Worm (Caenorhabditis elegans) whole organism, mixed stage, embryonic: ENCODE results near the gene F21C10.18.

ENCODE experiments used
- bed-3 ChIP-seq: fragments of 200-800 bp; sonication (Bioruptor generic); optimal IDR thresholded peaks from 3 replicates; lab custom pipeline; 2018; ENCODE audit warnings: mild to moderate bottlenecking, missing genetic modification characterization, moderate library complexity, missing compliant biosample characterization
- blmp-1 ChIP-seq: fragments of 150-350 bp; optimal IDR thresholded peaks from 2 replicates; lab custom pipeline; 2014; ENCODE audit warnings: missing biosample characterization, missing genetic modification characterization
- ceh-83 ChIP-seq: fragments of 200-800 bp; sonication (Bioruptor generic); optimal IDR thresholded peaks from 2 replicates; lab custom pipeline; 2018; ENCODE audit warnings: mild to moderate bottlenecking, missing genetic modification characterization, missing compliant biosample characterization
- ces-1 ChIP-seq: fragments of 150-350 bp; optimal IDR thresholded peaks from 2 replicates; lab custom pipeline; 2014; ENCODE audit warnings: missing biosample characterization, missing genetic modification reagents, missing genetic modification characterization
- drap-1 ChIP-seq: fragments of 200-800 bp; sonication (Bioruptor generic); optimal IDR thresholded peaks from 3 replicates; lab custom pipeline; 2018; ENCODE audit warnings: mild to moderate bottlenecking, missing genetic modification characterization, missing compliant biosample characterization
- elt-1 ChIP-seq: sonication (generic microtip); optimal IDR thresholded peaks from 2 replicates; lab custom pipeline; 2017; ENCODE audit warnings: missing genetic modification characterization, mild to moderate bottlenecking, missing compliant biosample characterization, antibody characterized with exemption, moderate library complexity, borderline replicate concordance; ENCODE audit not compliant: insufficient read depth
- elt-3 ChIP-seq: fragments of 150-350 bp; optimal IDR thresholded peaks from 2 replicates; lab custom pipeline; 2014; ENCODE audit warnings: missing biosample characterization, missing genetic modification characterization
- ham-2 ChIP-seq: fragments of 200-800 bp; sonication (Bioruptor generic); optimal IDR thresholded peaks from 2 replicates; lab custom pipeline; 2018; ENCODE audit warnings: mild to moderate bottlenecking, missing genetic modification characterization, missing compliant biosample characterization
- hlh-1 ChIP-seq: fragments of 150-350 bp; optimal IDR thresholded peaks from 2 replicates; lab custom pipeline; 2014; ENCODE audit warnings: missing biosample characterization, missing genetic modification reagents, missing genetic modification characterization
- lin-13 ChIP-seq: fragments of 150-350 bp; optimal IDR thresholded peaks from 2 replicates; lab custom pipeline; 2014; ENCODE audit warnings: missing biosample characterization, missing genetic modification characterization
- lin-32 ChIP-seq: fragments of 200-800 bp; sonication (Bioruptor generic); optimal IDR thresholded peaks from 2 replicates; lab custom pipeline; 2018; ENCODE audit warnings: mild to moderate bottlenecking, missing genetic modification characterization, missing compliant biosample characterization
- lsy-2 ChIP-seq: fragments of 150-350 bp; optimal IDR thresholded peaks from 2 replicates; lab custom pipeline; 2014; ENCODE audit warnings: missing biosample characterization, missing genetic modification characterization
- mab-5 ChIP-seq: fragments of 150-350 bp; optimal IDR thresholded peaks from 2 replicates; lab custom pipeline; 2014; ENCODE audit warnings: missing biosample characterization, missing genetic modification characterization
- mls-2 ChIP-seq: sonication (generic microtip); optimal IDR thresholded peaks from 2 replicates; lab custom pipeline; 2016; ENCODE audit warnings: mild to moderate bottlenecking, missing genetic modification characterization, moderate library complexity, missing compliant biosample characterization
- nhr-2 ChIP-seq: fragments of 150-350 bp; optimal IDR thresholded peaks from 2 replicates; lab custom pipeline; 2014; ENCODE audit warnings: missing biosample characterization, missing genetic modification characterization
- nhr-28 ChIP-seq: fragments of 150-350 bp; optimal IDR thresholded peaks from 2 replicates; lab custom pipeline; 2014; ENCODE audit warnings: missing biosample characterization, missing genetic modification characterization
- sem-2 ChIP-seq: fragments of 200-800 bp; sonication (Bioruptor generic); optimal IDR thresholded peaks from 2 replicates; lab custom pipeline; 2018; ENCODE audit warnings: mild to moderate bottlenecking, missing genetic modification characterization, missing compliant biosample characterization
- snpc-4 ChIP-seq: fragments of 150-350 bp; optimal IDR thresholded peaks from 2 replicates; lab custom pipeline; 2014; ENCODE audit warnings: missing biosample characterization, missing genetic modification characterization
- unc-120 ChIP-seq: sonication (generic microtip); optimal IDR thresholded peaks from 2 replicates; lab custom pipeline; 2017; ENCODE audit warnings: missing genetic modification characterization, missing compliant biosample characterization; ENCODE audit not compliant: poor library complexity, severe bottlenecking
- unc-39 ChIP-seq: fragments of 150-350 bp; optimal IDR thresholded peaks from 2 replicates; lab custom pipeline; 2014; ENCODE audit warnings: missing biosample characterization, missing genetic modification characterization
- unc-62 ChIP-seq: fragments of 150-350 bp; optimal IDR thresholded peaks from 2 replicates; lab custom pipeline; 2014; ENCODE audit warnings: missing biosample characterization, missing genetic modification reagents, missing genetic modification characterization
- zip-8 ChIP-seq: fragments of 150-350 bp; optimal IDR thresholded peaks from 2 replicates; lab custom pipeline; 2014; ENCODE audit warnings: missing biosample characterization, missing genetic modification characterization
- ztf-11 ChIP-seq: fragments of 150-350 bp; optimal IDR thresholded peaks from 2 replicates; lab custom pipeline; 2014; ENCODE audit warnings: missing biosample characterization, missing genetic modification characterization

The F21C10.18 gene

ce11 chrV:9154772-9155171 lies 46.5 kb downstream of the F21C10.18 start, which contains the start of gene B0222.5:
Gene B0222.5, minus strand, starts transcription at chrV:9154872.
- TF ChIP-seq lsy-2 (no peak), drap-1 (GFP tag; lab: Kevin White, UChicago) (no peak), ham-2 (GFP tag; lab: Kevin White, UChicago) (no peak), nhr-28 (tag; lab: Kevin White, UChicago) (no peak), zip-8 (tag; lab: Kevin White, UChicago) (no peak), bed-3 (GFP tag; lab: Kevin White, UChicago) (no peak), lin-32 (GFP tag; lab: Kevin White, UChicago) (no peak), nhr-2 (tag; lab: Kevin White, UChicago) (no peak), elt-1 (tag; lab: Kevin White, UChicago) (no peak), unc-120 (tag; lab: Kevin White, UChicago) (no peak)

ce11 chrV:9155616-9156015 lies 47.3 kb downstream of the F21C10.18 start:
- no peak for TF ChIP-seq lin-32 (GFP tag; lab: Kevin White, UChicago)

DNA sequence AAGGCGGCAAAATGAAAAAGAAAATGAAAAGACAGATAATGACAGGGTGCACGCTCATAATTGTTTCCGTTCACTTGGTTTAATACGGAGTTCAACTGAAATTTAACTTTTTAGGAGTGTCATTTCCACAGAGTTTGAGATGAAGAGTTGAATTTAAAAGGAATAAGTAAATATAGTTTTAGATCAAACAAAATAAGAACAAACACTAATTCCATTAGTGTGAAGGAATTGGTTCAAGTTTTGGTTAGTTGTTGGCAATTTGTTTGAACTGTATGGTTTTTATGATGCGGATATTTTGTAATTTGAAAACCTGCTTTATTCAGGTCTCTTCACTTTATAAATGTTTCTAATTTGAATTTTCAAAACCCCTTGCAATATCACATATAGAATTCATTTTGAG lies 48.4 kb downstream of the F21C10.18 start, which contains the start of gene B0222.15:
B0222.15 (minus strand) TSS at position 101 of the 400 bp plus-strand sequence.
- TF ChIP-seq lin-13 (tag; lab: Kevin White, UChicago) (no peak), lin-32 (GFP tag; lab: Kevin White, UChicago) (no peak), blmp-1 (tag; lab: Kevin White, UChicago) (no peak), ham-2 (GFP tag; lab: Kevin White, UChicago) (no peak), mab-5 (tag; lab: Kevin White, UChicago) (no peak), unc-62 (no peak), mls-2 (tag; lab: Kevin White, UChicago) (no peak), ztf-11 (tag; lab: Kevin White, UChicago) (no peak), drap-1 (GFP tag; lab: Kevin White, UChicago) (no peak), elt-1 (tag; lab: Kevin White, UChicago) (no peak), sem-2 (GFP tag; lab: Kevin White, UChicago) (no peak), unc-39 (tag; lab: Kevin White, UChicago) (no peak), ceh-83 (no peak), nhr-2 (tag; lab: Kevin White, UChicago) (no peak), bed-3 (GFP tag; lab: Kevin White, UChicago) (no peak), elt-3 (tag; lab: Kevin White, UChicago) (no peak), lsy-2 (no peak), zip-8 (tag; lab: Kevin White, UChicago) (no peak), nhr-28 (tag; lab: Kevin White, UChicago) (no peak), hlh-1 (tag; lab: Kevin White, UChicago) (no peak)

- TF ChIP-seq snpc-4 (tag; lab: Kevin White, UChicago) = no peak
- TF ChIP-seq ces-1 = peak; percentile 86
These were observed 49.3 kb downstream of the F21C10.18 start for ce11 chrV:9157597-9157996.
